Fruit fly (Drosophila melanogaster) whole organism, embryonic: Measurements from ENCODE around the gene CG15011.

Experiments
- BtbVII ChIP-seq: fragments of 200-800 bp; sonication (Bioruptor generic); optimal IDR thresholded peaks from 3 replicates; lab custom pipeline; 2017; ENCODE audit warnings: missing biosample characterization, mild to moderate bottlenecking, missing genetic modification characterization
- CG10274 ChIP-seq: fragments of 200-800 bp; sonication (Bioruptor generic); optimal IDR thresholded peaks from 3 replicates; lab custom pipeline; 2017; ENCODE audit warnings: missing biosample characterization, mild to moderate bottlenecking, missing genetic modification characterization
- CG10431 ChIP-seq: fragments of 200-800 bp; sonication (Bioruptor generic); optimal IDR thresholded peaks from 3 replicates; lab custom pipeline; 2018; ENCODE audit warnings: missing biosample characterization, mild to moderate bottlenecking, missing genetic modification characterization
- CG10543 ChIP-seq: fragments of 200-800 bp; sonication (Bioruptor generic); optimal IDR thresholded peaks from 3 replicates; lab custom pipeline; 2017; ENCODE audit warnings: missing biosample characterization, mild to moderate bottlenecking, missing genetic modification characterization, moderate library complexity
- CG10565 ChIP-seq: fragments of 200-800 bp; sonication (Bioruptor generic); optimal IDR thresholded peaks from 3 replicates; lab custom pipeline; 2016; ENCODE audit warnings: missing biosample characterization, mild to moderate bottlenecking, missing genetic modification characterization
- CG11093 ChIP-seq: fragments of 200-800 bp; sonication (Bioruptor generic); IDR thresholded peaks from 3 replicates; pipeline ENCODE4 v1.3.6; 2022; ENCODE audit warnings: missing biosample characterization, missing genetic modification characterization
- CG11560 ChIP-seq: fragments of 200-800 bp; sonication (Bioruptor generic); IDR thresholded peaks from 3 replicates; pipeline ENCODE4 v1.3.6; 2022; ENCODE audit warnings: missing biosample characterization, missing genetic modification characterization
- CG11696 ChIP-seq: fragments of 200-800 bp; sonication (Bioruptor generic); IDR thresholded peaks from 2 replicates; pipeline ENCODE4 v1.3.6; 2022; ENCODE audit warnings: missing biosample characterization, missing genetic modification characterization
- CG14014 ChIP-seq: fragments of 200-800 bp; sonication (Bioruptor generic); IDR thresholded peaks from 2 replicates; pipeline ENCODE4 v1.3.6; 2022; ENCODE audit warnings: missing biosample characterization, missing genetic modification characterization
- CG14965 ChIP-seq: fragments of 200-800 bp; sonication (Bioruptor generic); optimal IDR thresholded peaks from 2 replicates; lab custom pipeline; 2016; ENCODE audit warnings: missing biosample characterization, missing genetic modification characterization, borderline replicate concordance
- CG15011 ChIP-seq: fragments of 200-800 bp; sonication (Bioruptor generic); optimal IDR thresholded peaks from 3 replicates; lab custom pipeline; 2018; ENCODE audit warnings: missing biosample characterization, mild to moderate bottlenecking, missing genetic modification characterization
- CG15073 ChIP-seq: fragments of 200-800 bp; sonication (Bioruptor generic); optimal IDR thresholded peaks from 2 replicates; lab custom pipeline; 2016; ENCODE audit warnings: missing biosample characterization, missing genetic modification characterization
- CG15514 ChIP-seq: fragments of 200-800 bp; sonication (Bioruptor generic); optimal IDR thresholded peaks from 3 replicates; lab custom pipeline; 2017; ENCODE audit warnings: missing biosample characterization, missing genetic modification characterization, mild to moderate bottlenecking, moderate library complexity, missing genetic modification reagents
- CG16813 ChIP-seq: fragments of 200-800 bp; sonication (Bioruptor generic); IDR thresholded peaks from 3 replicates; pipeline ENCODE4 v1.3.6; 2022; ENCODE audit warnings: missing biosample characterization, missing genetic modification characterization; ENCODE audit not compliant: partially characterized antibody
- CG3838 ChIP-seq: fragments of 200-800 bp; sonication (Bioruptor generic); optimal IDR thresholded peaks from 3 replicates; lab custom pipeline; 2016; ENCODE audit warnings: missing biosample characterization, missing genetic modification characterization
- CG4404 ChIP-seq: fragments of 200-800 bp; sonication (Bioruptor generic); IDR thresholded peaks from 2 replicates; pipeline ENCODE4 v1.3.6; 2022; ENCODE audit warnings: missing biosample characterization, missing genetic modification characterization
- CG6272 ChIP-seq: fragments of 200-800 bp; sonication (Bioruptor generic); IDR thresholded peaks from 2 replicates; pipeline ENCODE4 v1.3.6; 2022; ENCODE audit warnings: missing biosample characterization, missing genetic modification characterization
- CG8765 ChIP-seq: fragments of 200-800 bp; sonication (Bioruptor generic); IDR thresholded peaks from 2 replicates; pipeline ENCODE4 v1.3.6; 2022; ENCODE audit warnings: missing biosample characterization, missing genetic modification characterization
- D ChIP-seq, 2 experiments: fragments of 200-800 bp in 1 of 2; fragments of >200 bp in 1 of 2; sonication (Bioruptor generic) in 1 of 2; optimal IDR thresholded peaks; 2 replicates in 1 of 2; 3 replicates in 1 of 2; lab custom pipeline; 2017; ENCODE audit warnings: mild to moderate bottlenecking in 1 of 2, missing biosample characterization in 1 of 2, missing genetic modification characterization in 1 of 2, missing genetic modification reagents in 1 of 2
- Doc2 ChIP-seq: fragments of 200-800 bp; sonication (Bioruptor generic); IDR thresholded peaks from 2 replicates; pipeline ENCODE4 v1.3.6; 2022; ENCODE audit warnings: missing biosample characterization, missing genetic modification characterization
- H15 ChIP-seq: fragments of 200-800 bp; sonication (Bioruptor generic); IDR thresholded peaks from 3 replicates; pipeline ENCODE4 v1.3.6; 2022; ENCODE audit warnings: missing biosample characterization, missing genetic modification characterization
- HLHmδ ChIP-seq: fragments of 200-800 bp; sonication (Bioruptor generic); optimal IDR thresholded peaks from 2 replicates; lab custom pipeline; 2018; ENCODE audit warnings: missing biosample characterization, mild to moderate bottlenecking, missing genetic modification characterization, moderate library complexity
- HmgD ChIP-seq: fragments of 200-800 bp; sonication (Bioruptor generic); optimal IDR thresholded peaks from 3 replicates; lab custom pipeline; 2016; ENCODE audit warnings: missing biosample characterization, missing genetic modification characterization
- Hmr ChIP-seq: fragments of 200-800 bp; sonication (Bioruptor generic); optimal IDR thresholded peaks from 3 replicates; lab custom pipeline; 2017; ENCODE audit warnings: mild to moderate bottlenecking, missing biosample characterization, missing genetic modification reagents, missing genetic modification characterization
- Hr3 ChIP-seq: fragments of 200-800 bp; sonication (Bioruptor generic); optimal IDR thresholded peaks from 3 replicates; lab custom pipeline; 2016; ENCODE audit warnings: missing biosample characterization, missing genetic modification characterization
- Jarid2 ChIP-seq: fragments of 200-800 bp; sonication (Bioruptor generic); optimal IDR thresholded peaks from 3 replicates; lab custom pipeline; 2017; ENCODE audit warnings: mild to moderate bottlenecking, missing biosample characterization, missing genetic modification reagents, missing genetic modification characterization
- MBD-R2 ChIP-seq: fragments of 200-800 bp; sonication (Bioruptor generic); IDR thresholded peaks from 2 replicates; pipeline ENCODE4 v1.3.6; 2022; ENCODE audit warnings: missing biosample characterization, missing genetic modification characterization
- Oaz ChIP-seq: fragments of 200-800 bp; sonication (Bioruptor generic); IDR thresholded peaks from 2 replicates; pipeline ENCODE4 v1.3.6; 2022; ENCODE audit warnings: missing biosample characterization, missing genetic modification characterization
- PHDP ChIP-seq: fragments of 200-800 bp; sonication (Bioruptor generic); optimal IDR thresholded peaks from 3 replicates; lab custom pipeline; 2018; ENCODE audit warnings: missing biosample characterization, mild to moderate bottlenecking, missing genetic modification characterization, moderate library complexity
- Sox102F ChIP-seq: fragments of 200-800 bp; sonication (Bioruptor generic); optimal IDR thresholded peaks from 2 replicates; lab custom pipeline; 2018; ENCODE audit warnings: missing biosample characterization, mild to moderate bottlenecking, missing genetic modification characterization, moderate library complexity
- Sry-β ChIP-seq: fragments of 200-800 bp; sonication (Bioruptor generic); optimal IDR thresholded peaks from 2 replicates; lab custom pipeline; 2018; ENCODE audit warnings: missing biosample characterization, mild to moderate bottlenecking, missing genetic modification characterization, moderate library complexity
- Stat92E ChIP-seq, 3 experiments: fragments of >200 bp in 2 of 3; fragments of 200-800 bp in 1 of 3; sonication (Bioruptor generic) in 1 of 3; optimal IDR thresholded peaks; 2 replicates each; lab custom pipeline; 2017 to 2019; ENCODE audit warnings: missing biosample characterization in 3 of 3, missing genetic modification characterization in 3 of 3, mild to moderate bottlenecking in 1 of 3, moderate library complexity in 1 of 3
- TFAM ChIP-seq: fragments of 200-800 bp; sonication (Bioruptor generic); optimal IDR thresholded peaks from 2 replicates; lab custom pipeline; 2017; ENCODE audit warnings: missing biosample characterization, missing genetic modification characterization, inconsistent platforms
- YL-1 ChIP-seq: fragments of 200-800 bp; sonication (Bioruptor generic); optimal IDR thresholded peaks from 3 replicates; lab custom pipeline; 2017; ENCODE audit warnings: missing biosample characterization, mild to moderate bottlenecking, missing genetic modification characterization
- bcd ChIP-seq: fragments of 200-800 bp; sonication (Bioruptor generic); optimal IDR thresholded peaks from 2 replicates; lab custom pipeline; 2017; ENCODE audit warnings: missing biosample characterization, mild to moderate bottlenecking, missing genetic modification characterization
- br ChIP-seq: fragments of >200 bp; optimal IDR thresholded peaks from 2 replicates; lab custom pipeline; 2017
- crol ChIP-seq: fragments of 200-800 bp; sonication (Bioruptor generic); IDR thresholded peaks from 2 replicates; pipeline ENCODE4 v1.3.6; 2022; ENCODE audit warnings: missing biosample characterization, missing genetic modification characterization
- dmrt11E ChIP-seq: fragments of 200-800 bp; sonication (Bioruptor generic); optimal IDR thresholded peaks from 3 replicates; lab custom pipeline; 2018; ENCODE audit warnings: missing biosample characterization, mild to moderate bottlenecking, missing genetic modification characterization, moderate library complexity
- gfzf ChIP-seq: fragments of 200-800 bp; sonication (Bioruptor generic); optimal IDR thresholded peaks from 2 replicates; lab custom pipeline; 2016; ENCODE audit warnings: missing biosample characterization, mild to moderate bottlenecking, missing genetic modification characterization, moderate library complexity
- kni ChIP-seq: fragments of 200-800 bp; sonication (Bioruptor generic); optimal IDR thresholded peaks from 3 replicates; lab custom pipeline; 2017; ENCODE audit warnings: mild to moderate bottlenecking, missing biosample characterization, missing genetic modification reagents, missing genetic modification characterization
- lbe ChIP-seq: fragments of 200-800 bp; sonication (Bioruptor generic); optimal IDR thresholded peaks from 2 replicates; lab custom pipeline; 2016; ENCODE audit warnings: missing biosample characterization, mild to moderate bottlenecking, missing genetic modification characterization
- onecut ChIP-seq: fragments of 200-800 bp; sonication (Bioruptor generic); IDR thresholded peaks from 2 replicates; pipeline ENCODE4 v1.3.6; 2022; ENCODE audit warnings: missing biosample characterization, missing genetic modification characterization
- p53 ChIP-seq: fragments of 200-800 bp; sonication (Bioruptor generic); optimal IDR thresholded peaks from 2 replicates; lab custom pipeline; 2016; ENCODE audit warnings: missing biosample characterization, missing genetic modification characterization
- pzg ChIP-seq: fragments of 200-800 bp; sonication (Bioruptor generic); optimal IDR thresholded peaks from 3 replicates; lab custom pipeline; 2018; ENCODE audit warnings: missing biosample characterization, mild to moderate bottlenecking, missing genetic modification characterization, moderate library complexity
- row ChIP-seq: fragments of 200-800 bp; sonication (Bioruptor generic); IDR thresholded peaks from 3 replicates; pipeline ENCODE4 v1.3.6; 2022; ENCODE audit warnings: missing biosample characterization, missing genetic modification characterization
- ssp ChIP-seq: fragments of 200-800 bp; sonication (Bioruptor generic); IDR thresholded peaks from 2 replicates; pipeline ENCODE4 v1.3.6; 2022; ENCODE audit warnings: missing biosample characterization, missing genetic modification characterization
- ttk ChIP-seq: fragments of 200-800 bp; sonication (Bioruptor generic); IDR thresholded peaks from 2 replicates; pipeline ENCODE4 v2.1.2; 2022; ENCODE audit warnings: missing biosample characterization, missing genetic modification characterization
- zfh2 ChIP-seq: fragments of 200-800 bp; sonication (Bioruptor generic); optimal IDR thresholded peaks from 2 replicates; lab custom pipeline; 2016; ENCODE audit warnings: missing biosample characterization, missing genetic modification characterization

CG15011 gene

DNA sequence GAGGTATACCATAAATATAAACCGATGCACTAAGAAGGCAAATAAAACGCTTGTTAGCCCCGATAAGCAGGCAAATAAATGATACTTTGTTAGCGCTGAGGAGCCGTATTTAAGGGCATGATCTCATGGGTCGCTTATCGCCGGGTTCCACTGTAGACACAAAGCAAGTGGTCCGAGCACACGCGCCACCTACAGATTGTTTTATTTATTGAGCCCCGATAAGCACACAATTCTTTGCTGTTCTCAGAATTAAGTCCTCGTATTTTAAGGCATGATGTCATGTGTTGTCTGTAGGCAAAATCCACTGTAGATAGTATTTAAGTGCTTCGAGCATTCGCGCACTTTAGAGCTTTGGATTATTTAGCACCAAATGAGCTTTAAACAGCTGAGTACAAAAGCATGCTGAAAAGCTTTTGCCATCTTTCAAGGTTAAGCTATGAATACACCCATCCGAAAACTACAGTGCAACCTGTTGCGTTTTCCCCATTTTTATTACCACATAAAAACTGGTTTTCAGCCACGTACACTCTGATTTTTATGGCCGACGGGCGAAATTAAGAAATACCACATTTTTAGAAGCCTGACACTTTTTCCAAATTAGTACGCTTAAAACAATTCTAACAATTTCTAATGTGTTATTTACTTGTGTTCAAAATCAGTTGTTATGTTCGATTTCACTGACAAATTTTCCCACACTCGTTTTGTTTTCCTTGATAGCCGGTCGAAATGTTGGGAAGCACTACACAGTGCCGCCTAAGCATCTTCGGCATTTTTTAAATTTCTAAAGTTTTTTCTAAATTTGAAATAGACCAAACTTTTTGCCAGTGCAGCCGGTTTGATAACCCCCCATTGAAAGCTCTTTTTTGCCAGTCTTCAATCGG, 19.3 kb downstream of the CG15011 start, which contains the start of gene Sqor (continued):
- peak; percentile 31 for TF ChIP-seq gfzf (GFP tag; lab: Kevin White, UChicago)
- TF ChIP-seq CG15514: peak; percentile 74
- peak; percentile 60; the same call in 1 of the 2 replicates for TF ChIP-seq CG8765
- peak; percentile 93 for TF ChIP-seq zfh2
- TF ChIP-seq CG15073 (GFP tag; lab: Kevin White, UChicago): peak; percentile 49
- TF ChIP-seq TFAM (GFP tag; lab: Kevin White, UChicago): no peak
- peak in 1 of 3 experiments; percentile 75 for TF ChIP-seq Stat92E (GFP tag; optimal IDR thresholded peaks at IDR 0.05; lab: Kevin White, UChicago)
- TF ChIP-seq onecut (GFP tag; lab: Robert Waterston, UW): peak; percentile 58
- TF ChIP-seq CG3838: peak; percentile 52
- TF ChIP-seq dmrt11E (tag; lab: Kevin White, UChicago): no peak
- TF ChIP-seq CG16813 (GFP tag; lab: Robert Waterston, UW): no peak
- TF ChIP-seq CG11093 (GFP tag; lab: Robert Waterston, UW): peak; percentile 57; the same call in 1 of the 3 replicates
- peak; percentile 92 for TF ChIP-seq CG10543 (GFP tag; lab: Kevin White, UChicago)
- TF ChIP-seq pzg (GFP tag; lab: Kevin White, UChicago): peak; percentile 25
- no peak for TF ChIP-seq kni
- TF ChIP-seq CG15011 (GFP tag; lab: Kevin White, UChicago): peak; percentile 85
- TF ChIP-seq ssp (GFP tag; lab: Robert Waterston, UW): peak; percentile 47
- peak; percentile 89 for TF ChIP-seq Sox102F
- TF ChIP-seq PHDP (tag; lab: Kevin White, UChicago): peak; percentile 89
- peak; percentile 62 for TF ChIP-seq Doc2 (GFP tag; lab: Robert Waterston, UW)
- TF ChIP-seq row (GFP tag; lab: Robert Waterston, UW): peak; percentile 95
- TF ChIP-seq CG14014 (GFP tag; lab: Robert Waterston, UW): peak; percentile 80
- TF ChIP-seq Oaz (GFP tag; lab: Robert Waterston, UW): peak; percentile 72
- TF ChIP-seq MBD-R2 (GFP tag; lab: Robert Waterston, UW): peak; percentile 53; the same call in 1 of the 2 replicates
- peak; percentile 46 for TF ChIP-seq CG4404 (GFP tag; lab: Robert Waterston, UW)
- TF ChIP-seq HmgD: peak; percentile 82
- TF ChIP-seq Hmr (GFP tag; lab: Kevin White, UChicago): peak; percentile 89
- peak; percentile 90 for TF ChIP-seq BtbVII
- peak; percentile 65 for TF ChIP-seq ttk (GFP tag; lab: Robert Waterston, UW)
- TF ChIP-seq crol: no peak
- TF ChIP-seq br: no peak
- TF ChIP-seq CG11560 (tag; lab: Robert Waterston, UW): 0 out of 3 replicates have a peak, but pooled peaks have one; percentile 53
- peak; percentile 79 for TF ChIP-seq p53 (GFP tag; lab: Kevin White, UChicago)
- no peak for TF ChIP-seq D (optimal IDR thresholded peaks at IDR 0.05; lab: Kevin White, UChicago)
- peak; percentile 37 for TF ChIP-seq D (GFP tag; optimal IDR thresholded peaks at IDR 0.05; lab: Kevin White, UChicago)
- TF ChIP-seq YL-1 (GFP tag; lab: Kevin White, UChicago): peak; percentile 71
- TF ChIP-seq H15: peak; percentile 58; the same call in 2 of the 3 replicates
- peak; percentile 3 for TF ChIP-seq CG10565 (GFP tag; lab: Kevin White, UChicago)
- TF ChIP-seq HLHmδ (GFP tag; lab: Kevin White, UChicago): no peak
- TF ChIP-seq CG10274 (GFP tag; lab: Kevin White, UChicago): peak; percentile 77
- no peak for TF ChIP-seq Sry-β (GFP tag; lab: Kevin White, UChicago)
- peak; percentile 54 for TF ChIP-seq Jarid2 (GFP tag; lab: Kevin White, UChicago)
- TF ChIP-seq CG6272 (GFP tag; lab: Robert Waterston, UW): peak; percentile 62
- TF ChIP-seq CG11696: peak; percentile 58; the same call in 1 of the 2 replicates
- peak; percentile 79 for TF ChIP-seq lbe
- peak; percentile 41 for TF ChIP-seq CG14965 (GFP tag; lab: Kevin White, UChicago)
- no peak for TF ChIP-seq CG10431
- peak; percentile 90 for TF ChIP-seq bcd (GFP tag; lab: Kevin White, UChicago)
- peak; percentile 65 for TF ChIP-seq Hr3 (GFP tag; lab: Kevin White, UChicago)
